Fruit fly (Drosophila melanogaster): Measurements from ENCODE around the gene CG43175.

The CG43175 gene

dm6 chr3R:17631176-17631865 lies 804 bp downstream of the CG43175 start:
- no peak for TF ChIP-seq noc (tag; optimal IDR thresholded peaks at IDR 0.05)

DNA sequence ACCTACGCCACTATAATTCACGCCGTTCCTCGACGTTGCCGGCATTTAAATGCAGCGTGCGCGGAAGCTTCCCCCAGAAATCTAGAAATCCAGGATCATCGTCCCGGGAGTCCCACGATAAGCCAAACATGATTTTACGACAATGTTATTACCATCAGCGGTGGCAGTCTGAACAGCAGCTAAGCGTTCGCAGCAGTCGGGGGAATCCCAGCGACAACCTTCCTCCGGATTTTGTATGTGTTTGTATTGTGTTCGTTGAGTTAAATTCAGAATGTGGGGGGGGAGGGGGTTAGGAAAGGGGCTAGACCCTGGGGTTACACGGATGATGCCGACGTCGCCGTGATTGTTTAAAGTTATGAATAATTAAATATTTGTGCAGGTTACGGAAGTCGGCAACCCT lies 13.5 kb downstream of the CG43175 start:
- no peak for TF ChIP-seq noc (tag; optimal IDR thresholded peaks at IDR 0.05)

DNA sequence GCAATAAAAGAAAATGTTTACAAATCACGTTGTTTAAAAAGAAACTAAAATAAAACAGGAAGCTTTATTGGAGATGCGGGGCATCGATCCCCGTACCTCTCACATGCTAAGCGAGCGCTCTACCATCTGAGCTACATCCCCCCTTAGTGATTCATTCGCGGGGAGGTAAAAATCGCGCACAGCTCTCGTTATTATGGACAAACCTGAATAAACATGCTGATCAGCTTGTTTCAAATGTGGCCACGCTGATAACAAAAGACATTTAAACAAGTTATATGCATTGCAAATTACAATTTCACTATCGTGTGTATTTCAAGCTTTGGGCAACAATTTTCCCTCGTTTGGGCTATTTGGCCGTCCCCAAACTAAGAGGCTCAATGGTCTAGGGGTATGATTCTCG lies 14.7 kb downstream of the CG43175 start:
- TF ChIP-seq noc (tag; optimal IDR thresholded peaks at IDR 0.05) = no peak

dm6 chr3R:17646102-17647050 lies 15.9 kb downstream of the CG43175 start:
- TF ChIP-seq noc (tag; optimal IDR thresholded peaks at IDR 0.05) = no peak

- no peak for TF ChIP-seq noc (tag; optimal IDR thresholded peaks at IDR 0.05)
Measured at dm6 chr3R:17647444-17647843, 16.9 kb downstream of the CG43175 start, which contains the start of gene CG14322. CG14322 (plus strand) TSS chr3R:17647679.

dm6 chr3R:17653879-17654278 lies 23.4 kb downstream of the CG43175 start:
- no peak for TF ChIP-seq noc (tag; optimal IDR thresholded peaks at IDR 0.05)

dm6 chr3R:17655040-17655439 lies 24.5 kb downstream of the CG43175 start:
- TF ChIP-seq noc (tag; optimal IDR thresholded peaks at IDR 0.05) = no peak

DNA sequence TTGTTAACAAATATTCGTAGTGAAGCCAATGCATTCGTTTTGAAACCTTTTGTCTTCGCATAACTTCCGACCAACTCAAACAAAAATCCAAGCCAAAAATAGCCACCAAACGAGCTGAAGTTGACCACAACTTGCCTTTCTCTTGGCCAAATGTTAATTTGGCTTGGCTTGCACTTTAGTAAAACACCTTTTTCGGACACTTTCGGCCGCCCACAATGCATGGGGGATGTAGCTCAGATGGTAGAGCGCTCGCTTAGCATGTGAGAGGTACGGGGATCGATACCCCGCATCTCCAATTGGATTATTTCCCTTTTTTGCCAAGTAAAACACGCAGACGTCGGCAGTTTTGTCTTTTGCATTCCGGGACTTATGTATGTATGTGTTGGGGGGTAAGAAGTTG lies 26.4 kb downstream of the CG43175 start:
- no peak for TF ChIP-seq noc (tag; optimal IDR thresholded peaks at IDR 0.05)

DNA sequence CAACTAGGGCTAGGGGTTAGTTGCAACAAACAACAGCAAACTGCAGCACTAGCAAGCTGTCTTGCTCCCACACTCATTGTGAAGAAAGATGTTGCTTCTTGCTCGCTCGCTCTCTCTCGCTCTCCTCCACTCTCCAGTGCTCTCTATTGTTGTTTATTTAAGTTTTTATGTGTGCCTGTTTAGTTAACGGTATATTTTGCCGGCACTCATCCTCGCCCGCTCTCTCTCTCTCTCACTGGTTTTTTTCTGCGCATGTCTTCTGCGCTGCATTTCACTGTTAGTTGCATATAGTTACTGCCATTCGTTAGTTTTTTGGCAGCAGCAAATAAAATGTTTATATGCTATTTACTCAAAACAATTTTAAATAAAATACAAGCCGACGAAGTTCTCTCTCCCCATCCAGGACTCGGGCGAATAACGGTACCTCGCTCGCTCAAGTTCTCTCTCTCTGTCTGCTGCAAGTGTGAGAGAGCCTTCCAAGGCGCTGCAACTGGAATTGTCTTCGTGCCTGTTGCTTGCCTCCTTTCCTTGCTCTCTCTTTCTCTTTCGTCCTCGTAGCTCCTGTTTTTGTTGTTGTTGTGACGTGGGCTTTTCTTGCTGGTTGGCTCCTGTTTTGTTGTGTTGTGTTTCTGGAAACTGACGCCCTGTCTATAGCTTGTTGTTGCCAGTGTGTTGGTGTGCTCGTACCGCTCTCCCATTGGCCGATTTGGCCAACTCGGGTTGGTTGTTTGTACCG lies 35.7 kb downstream of the CG43175 start:
- TF ChIP-seq noc (tag; optimal IDR thresholded peaks at IDR 0.05) = no peak

DNA sequence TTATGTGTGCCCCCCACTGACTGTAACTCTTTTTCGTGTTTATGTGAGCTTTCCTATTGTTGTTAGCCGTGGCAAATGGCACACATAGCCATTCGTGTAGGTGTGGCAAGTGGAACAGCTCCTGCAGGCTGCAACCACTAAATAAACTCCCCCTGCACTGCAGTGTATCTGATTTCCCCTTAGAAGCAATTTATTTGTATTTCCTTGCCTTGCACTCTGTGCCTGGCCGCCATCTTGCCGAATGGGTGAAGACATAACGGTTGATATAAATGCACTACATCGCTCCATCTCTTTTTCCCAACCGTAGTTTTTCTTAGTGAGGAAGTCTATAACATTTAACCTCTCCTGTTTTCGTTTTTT lies 36.3 kb downstream of the CG43175 start:
- no peak for TF ChIP-seq noc (tag; optimal IDR thresholded peaks at IDR 0.05)

dm6 chr3R:17667279-17667678 lies 36.8 kb downstream of the CG43175 start, which contains the start of gene CG45045:
CG45045 (plus strand) TSS chr3R:17667572.
- TF ChIP-seq noc (tag; optimal IDR thresholded peaks at IDR 0.05) = no peak

- TF ChIP-seq noc (tag; optimal IDR thresholded peaks at IDR 0.05) = no peak
Measured at dm6 chr3R:17667987-17668386, 37.5 kb downstream of the CG43175 start.

DNA sequence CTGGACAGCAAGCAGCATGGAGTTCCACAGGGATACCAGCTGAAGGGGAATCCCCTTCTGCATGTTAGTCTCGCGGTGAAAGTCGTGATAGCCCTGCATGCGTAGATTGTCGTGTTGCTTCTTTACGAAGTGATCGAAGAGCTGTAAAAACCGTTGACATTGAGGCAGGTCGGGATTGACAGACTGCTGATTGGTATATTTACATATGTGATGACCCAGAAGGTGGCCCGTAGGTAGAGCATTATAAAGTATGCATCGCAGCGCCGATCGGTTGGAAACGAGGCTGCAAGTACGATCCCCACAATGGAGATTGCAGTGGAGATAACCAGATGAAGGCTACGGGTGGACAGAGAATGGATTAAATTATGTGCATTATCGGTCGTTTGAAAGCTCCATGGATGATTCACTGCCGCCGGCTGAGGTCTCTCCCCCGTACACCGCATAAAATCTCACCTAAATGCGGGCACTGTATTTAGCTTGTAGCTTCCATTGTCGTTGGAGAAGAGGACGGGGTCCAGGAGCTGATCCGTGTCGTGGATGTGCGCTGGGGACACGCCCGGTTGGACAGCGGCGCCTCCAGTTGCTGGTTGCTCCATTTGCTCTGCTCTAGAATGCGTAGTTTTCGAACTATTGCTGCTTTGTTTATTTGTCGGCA lies 39.8 kb downstream of the CG43175 start:
- no peak for TF ChIP-seq noc (tag; optimal IDR thresholded peaks at IDR 0.05)

DNA sequence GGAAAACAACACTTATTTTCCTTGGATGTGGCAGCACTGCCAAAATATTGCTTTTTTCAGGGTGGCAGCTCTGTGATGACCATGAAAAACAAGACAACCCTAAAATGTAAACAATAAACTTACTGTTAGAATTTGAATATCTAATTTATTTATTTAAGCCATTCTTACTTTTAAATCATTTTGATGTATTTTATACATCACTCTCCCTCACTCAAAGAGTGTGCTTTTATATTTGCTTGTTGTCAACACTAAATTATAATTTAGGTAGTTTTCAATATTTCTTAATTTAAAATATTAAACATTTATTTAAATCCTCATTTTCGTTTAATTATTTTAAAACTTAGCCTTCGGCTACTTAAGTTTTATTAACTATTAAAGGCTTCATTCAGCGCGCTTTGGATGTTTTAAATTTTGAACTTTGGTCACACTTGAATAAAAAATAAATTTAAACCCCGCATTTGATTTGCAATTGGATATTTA lies 40.4 kb downstream of the CG43175 start, which contains the start of the genes CG7523 and Mps1:
Gene CG7523 (minus strand): TSS at position 39 of the 480 bp plus-strand sequence.
Gene Mps1 (plus strand): TSS at position 415 of the 480 bp plus-strand sequence.
- no peak for TF ChIP-seq noc (tag; optimal IDR thresholded peaks at IDR 0.05)

DNA sequence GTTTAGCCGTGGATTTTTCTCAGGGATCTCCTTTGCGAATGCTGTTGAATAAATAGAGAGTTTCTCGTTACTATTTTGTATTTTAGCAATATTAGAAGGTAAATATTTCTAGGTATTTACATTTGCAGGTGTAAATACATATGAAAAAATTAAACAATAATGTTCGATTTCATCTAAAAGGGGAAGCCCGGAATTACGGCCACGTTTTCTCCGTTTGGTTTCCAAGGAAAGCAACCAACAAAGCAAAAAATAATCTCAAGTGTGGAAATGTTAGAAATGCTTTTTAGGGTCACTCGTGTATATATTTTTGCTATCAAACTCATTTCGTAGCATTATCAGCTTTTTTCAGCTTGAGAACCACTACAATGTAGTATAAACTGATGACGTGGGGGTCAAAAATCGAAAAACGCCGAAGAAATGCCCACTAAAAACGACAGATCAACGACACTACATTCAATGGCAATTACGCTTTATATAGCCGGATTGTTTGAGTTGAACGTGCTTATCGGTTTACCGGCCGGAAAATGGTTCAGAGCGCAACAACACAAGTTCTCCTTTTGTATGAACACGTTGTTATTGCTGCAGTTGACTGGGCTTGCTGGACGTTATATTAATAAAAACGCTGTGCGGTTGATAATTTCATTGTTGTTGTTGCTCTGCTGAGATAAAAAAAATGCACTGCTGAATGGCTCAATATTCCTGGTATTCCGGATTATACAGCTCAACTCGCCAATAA lies 47.8 kb downstream of the CG43175 start:
- no peak for TF ChIP-seq noc (tag; optimal IDR thresholded peaks at IDR 0.05)
